Worm (Caenorhabditis elegans) whole organism, young adult: ENCODE results near the gene rpl-29.

Source experiments
- dpff-1 ChIP-seq: sonication (generic microtip); optimal IDR thresholded peaks from 2 replicates; lab custom pipeline; 2017; ENCODE audit warnings: mild to moderate bottlenecking, missing genetic modification characterization, missing compliant biosample characterization
- mes-4 ChIP-seq: sonication (generic microtip); optimal IDR thresholded peaks from 2 replicates; lab custom pipeline; 2016; ENCODE audit warnings: missing genotype, missing genetic modification characterization, missing compliant biosample characterization
- somi-1 ChIP-seq: fragments of 200-800 bp; sonication (Bioruptor generic); optimal IDR thresholded peaks from 2 replicates; lab custom pipeline; 2018; ENCODE audit warnings: mild to moderate bottlenecking, missing genetic modification characterization, missing compliant biosample characterization

ce11 chrIV:13880370-13880769 lies 1.7 kb upstream of the rpl-29 start:
- TF ChIP-seq mes-4 (no peak), dpff-1 (no peak), somi-1 (GFP tag; lab: Kevin White, UChicago) (no peak)
